Worm (Caenorhabditis elegans): ENCODE data around the gene T02G5.15.
A peak's percentile ranks its signal among the peaks of the same experiment; 100 is the strongest.

Gene T02G5.15

DNA sequence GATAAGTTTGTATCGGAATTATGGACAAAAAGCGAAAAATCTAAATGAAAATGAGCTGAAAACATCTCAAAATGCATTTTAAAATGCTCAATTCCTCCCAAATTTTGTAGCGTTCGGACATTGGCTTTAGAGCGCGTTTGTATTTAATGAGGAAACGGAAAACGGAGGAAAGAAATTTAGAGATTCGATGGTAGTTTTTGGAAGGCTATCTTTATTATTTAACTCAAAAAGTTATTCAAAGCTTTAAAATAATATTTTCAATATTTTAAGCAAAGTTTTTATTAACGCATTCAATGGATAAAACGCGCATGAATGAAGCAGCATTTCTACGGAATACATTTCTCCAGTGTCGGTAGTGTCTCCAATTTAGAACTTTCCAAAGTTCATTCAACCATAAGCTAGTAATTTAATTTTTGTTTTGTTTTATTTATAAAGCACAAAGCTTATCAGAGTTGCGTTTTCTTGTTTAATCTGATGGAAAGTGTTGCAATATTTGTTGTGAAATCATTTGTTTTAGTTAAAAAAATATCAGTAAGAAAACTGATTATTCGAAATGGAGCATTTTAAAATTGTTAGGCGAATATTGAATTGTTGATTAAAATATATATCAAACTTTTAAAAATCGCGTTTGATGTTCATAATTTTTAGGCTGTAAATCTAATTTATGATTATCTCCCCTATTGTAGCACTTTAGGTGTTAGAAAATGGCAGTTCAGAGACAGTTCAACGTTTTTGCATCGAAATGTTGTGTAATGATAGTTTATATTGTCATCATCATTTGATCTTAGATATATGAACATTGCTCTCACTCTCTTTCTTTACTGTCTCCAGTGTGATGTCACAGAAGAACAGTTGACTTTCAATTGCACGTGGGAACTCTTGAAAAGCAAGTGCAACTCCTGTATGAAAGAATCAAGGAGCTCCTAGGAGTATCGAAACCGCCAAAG is 11.3 kb upstream of the T02G5.15 start (continued):
- TF ChIP-seq nhr-41 (GFP tag; IDR thresholded peaks at IDR 0.05) (no peak), dmd-6 (GFP tag; IDR thresholded peaks at IDR 0.05) (peak; percentile 91), ceh-44 (GFP tag; IDR thresholded peaks at IDR 0.05) (no peak), Y48G9A.11 (GFP tag; IDR thresholded peaks at IDR 0.05) (no peak), ceh-62 (tag; optimal IDR thresholded peaks at IDR 0.05) (no peak), ZK546.5 (tag; optimal IDR thresholded peaks at IDR 0.05) (no peak), zip-11 (GFP tag; IDR thresholded peaks at IDR 0.05) (no peak), tra-1 (GFP tag; IDR thresholded peaks at IDR 0.05) (peak; percentile 69; the same call in 1 of the 2 replicates), unc-62 (GFP tag; optimal IDR thresholded peaks at IDR 0.05 in 1 of 2) (no peak), unc-62 (tag; optimal IDR thresholded peaks at IDR 0.05) (no peak), fos-1 (tag; optimal IDR thresholded peaks at IDR 0.05) (no peak), dpl-1 (GFP tag; optimal IDR thresholded peaks at IDR 0.05) (peak; percentile 59), ztf-11 (tag; optimal IDR thresholded peaks at IDR 0.05) (no peak), snpc-4 (tag; optimal IDR thresholded peaks at IDR 0.05) (no peak), spr-3 (GFP tag; optimal IDR thresholded peaks at IDR 0.05) (no peak), lin-29 (GFP tag; IDR thresholded peaks at IDR 0.05) (no peak), T26A8.4 (GFP tag; IDR thresholded peaks at IDR 0.05) (no peak), nhr-6 (tag; optimal IDR thresholded peaks at IDR 0.05) (no peak), ctbp-1 (GFP tag; IDR thresholded peaks at IDR 0.05) (no peak), lin-39 (tag; optimal IDR thresholded peaks at IDR 0.05) (no peak), daf-16 (GFP tag; optimal IDR thresholded peaks at IDR 0.05) (no peak), daf-16 (tag; optimal IDR thresholded peaks at IDR 0.05) (peak; percentile 59), tag-97 (GFP tag; IDR thresholded peaks at IDR 0.05) (no peak), R02D3.7 (tag; optimal IDR thresholded peaks at IDR 0.05) (no peak), nhr-42 (GFP tag; IDR thresholded peaks at IDR 0.05) (no peak), lim-7 (GFP tag; IDR thresholded peaks at IDR 0.05) (no peak), ztf-7 (tag; optimal IDR thresholded peaks at IDR 0.05) (no peak), zfp-3 (GFP tag; conservative IDR thresholded peaks at IDR 0.05) (no peak), madf-9 (GFP tag; conservative IDR thresholded peaks at IDR 0.05) (no peak), lin-38 (GFP tag; IDR thresholded peaks at IDR 0.05) (peak; percentile 89), snpc-1.2 (GFP tag; IDR thresholded peaks at IDR 0.05) (no peak), ces-1 (GFP tag; optimal IDR thresholded peaks at IDR 0.05) (no peak), jun-1 (tag; optimal IDR thresholded peaks at IDR 0.05) (no peak), mxl-2 (GFP tag; conservative IDR thresholded peaks at IDR 0.05) (no peak), dmd-8 (GFP tag; IDR thresholded peaks at IDR 0.05) (no peak), dve-1 (tag; optimal IDR thresholded peaks at IDR 0.05; ENCODE audit: insufficient read depth) (peak; percentile 80), cey-2 (tag; optimal IDR thresholded peaks at IDR 0.05; ENCODE audit: borderline replicate concordance, insufficient read depth) (no peak), nhr-111 (GFP tag; optimal IDR thresholded peaks at IDR 0.05) (no peak), F26F4.8 (GFP tag; conservative IDR thresholded peaks at IDR 0.05) (no peak), zip-2 (tag; optimal IDR thresholded peaks at IDR 0.05) (no peak), daf-12 (tag; optimal IDR thresholded peaks at IDR 0.05) (no peak), pha-4 (GFP tag; IDR thresholded peaks at IDR 0.05) (no peak), pha-4 (tag; optimal IDR thresholded peaks at IDR 0.05) (peak; percentile 35), aha-1 (tag) (no peak), ceh-32 (tag; optimal IDR thresholded peaks at IDR 0.05; ENCODE audit: poor library complexity) (no peak), ceh-82 (tag; optimal IDR thresholded peaks at IDR 0.05) (no peak), saeg-2 (GFP tag; IDR thresholded peaks at IDR 0.05) (no peak), fkh-10 (GFP tag; optimal IDR thresholded peaks at IDR 0.05) (peak; percentile 15), daf-8 (GFP tag; IDR thresholded peaks at IDR 0.05) (no peak), F44E2.7 (GFP tag; IDR thresholded peaks at IDR 0.05) (no peak), F49E8.2 (tag; optimal IDR thresholded peaks at IDR 0.05; ENCODE audit: borderline replicate concordance) (no peak)
